Fruit fly (Drosophila melanogaster) whole organism, embryonic: ENCODE measurements around the gene Trs23.

Source experiments
- Ada2b ChIP-seq: fragments of 200-800 bp; sonication (Bioruptor generic); IDR thresholded peaks from 2 replicates; pipeline ENCODE4 v1.3.6; 2022; ENCODE audit warnings: missing biosample characterization, missing genetic modification characterization
- Bdp1 ChIP-seq: fragments of 200-800 bp; sonication (Bioruptor generic); optimal IDR thresholded peaks from 3 replicates; lab custom pipeline; 2016; ENCODE audit warnings: missing biosample characterization, missing genetic modification characterization
- Bgb ChIP-seq: fragments of 200-800 bp; sonication (Bioruptor generic); IDR thresholded peaks from 2 replicates; pipeline ENCODE4 v1.3.6; 2022; ENCODE audit warnings: missing biosample characterization, missing genetic modification characterization; ENCODE audit not compliant: partially characterized antibody
- C15 ChIP-seq: fragments of 200-800 bp; sonication (Bioruptor generic); IDR thresholded peaks from 3 replicates; pipeline ENCODE4 v1.3.6; 2022; ENCODE audit warnings: missing biosample characterization, missing genetic modification characterization
- CG10267 ChIP-seq: fragments of 200-800 bp; sonication (Bioruptor generic); optimal IDR thresholded peaks from 2 replicates; lab custom pipeline; 2018; ENCODE audit warnings: missing biosample characterization, mild to moderate bottlenecking, missing genetic modification characterization, moderate library complexity
- CG10274 ChIP-seq: fragments of 200-800 bp; sonication (Bioruptor generic); optimal IDR thresholded peaks from 3 replicates; lab custom pipeline; 2017; ENCODE audit warnings: missing biosample characterization, mild to moderate bottlenecking, missing genetic modification characterization
- CG10979 ChIP-seq: fragments of 200-800 bp; sonication (Bioruptor generic); optimal IDR thresholded peaks from 2 replicates; lab custom pipeline; 2018; ENCODE audit warnings: missing biosample characterization, mild to moderate bottlenecking, missing genetic modification characterization, moderate library complexity
- CG11560 ChIP-seq: fragments of 200-800 bp; sonication (Bioruptor generic); IDR thresholded peaks from 3 replicates; pipeline ENCODE4 v1.3.6; 2022; ENCODE audit warnings: missing biosample characterization, missing genetic modification characterization
- CG12155 ChIP-seq: fragments of 200-800 bp; sonication (Bioruptor generic); optimal IDR thresholded peaks from 3 replicates; lab custom pipeline; 2016; ENCODE audit warnings: missing biosample characterization, missing genetic modification characterization
- CG13296 ChIP-seq: fragments of 200-800 bp; sonication (Bioruptor generic); optimal IDR thresholded peaks from 3 replicates; lab custom pipeline; 2018; ENCODE audit warnings: missing biosample characterization, mild to moderate bottlenecking, missing genetic modification characterization
- CG15601 ChIP-seq: fragments of 200-800 bp; sonication (Bioruptor generic); optimal IDR thresholded peaks from 3 replicates; lab custom pipeline; 2019; ENCODE audit warnings: missing biosample characterization, mild to moderate bottlenecking, missing genetic modification characterization, moderate library complexity
- CG16779 ChIP-seq: fragments of 200-800 bp; sonication (Bioruptor generic); IDR thresholded peaks from 2 replicates; pipeline ENCODE4 v1.3.6; 2022; ENCODE audit warnings: missing biosample characterization, missing genetic modification characterization
- CG2678 ChIP-seq: fragments of 200-800 bp; sonication (Bioruptor generic); optimal IDR thresholded peaks from 3 replicates; lab custom pipeline; 2019; ENCODE audit warnings: missing biosample characterization, mild to moderate bottlenecking, missing genetic modification characterization, moderate library complexity
- CG34376 ChIP-seq: fragments of 200-800 bp; sonication (Bioruptor generic); optimal IDR thresholded peaks from 2 replicates; lab custom pipeline; 2018; ENCODE audit warnings: missing biosample characterization, mild to moderate bottlenecking, missing genetic modification characterization
- CG4328 ChIP-seq: fragments of 200-800 bp; sonication (Bioruptor generic); optimal IDR thresholded peaks from 3 replicates; lab custom pipeline; 2017; ENCODE audit warnings: missing biosample characterization, missing genetic modification reagents, missing genetic modification characterization
- CG4360 ChIP-seq: fragments of 200-800 bp; sonication (Bioruptor generic); IDR thresholded peaks from 2 replicates; pipeline ENCODE4 v1.3.6; 2022; ENCODE audit warnings: missing biosample characterization, missing genetic modification characterization
- CG5180 ChIP-seq: fragments of 200-800 bp; sonication (Bioruptor generic); optimal IDR thresholded peaks from 3 replicates; lab custom pipeline; 2017; ENCODE audit warnings: missing biosample characterization, missing genetic modification characterization, mild to moderate bottlenecking, moderate library complexity, missing genetic modification reagents
- CG6175 ChIP-seq: fragments of 200-800 bp; sonication (Bioruptor generic); IDR thresholded peaks from 3 replicates; pipeline ENCODE4 v1.3.6; 2022; ENCODE audit warnings: missing biosample characterization, missing genetic modification characterization
- CG6854 ChIP-seq: fragments of 200-800 bp; sonication (Bioruptor generic); optimal IDR thresholded peaks from 3 replicates; lab custom pipeline; 2017; ENCODE audit warnings: missing biosample characterization, mild to moderate bottlenecking, missing genetic modification characterization
- CG7357 ChIP-seq: fragments of 200-800 bp; sonication (Bioruptor generic); IDR thresholded peaks from 3 replicates; pipeline ENCODE4 v1.3.6; 2022; ENCODE audit warnings: missing biosample characterization, missing genetic modification characterization
- CG8281 ChIP-seq: fragments of 200-800 bp; sonication (Bioruptor generic); optimal IDR thresholded peaks from 2 replicates; lab custom pipeline; 2018; ENCODE audit warnings: missing biosample characterization, mild to moderate bottlenecking, missing genetic modification characterization, moderate library complexity
- CG8924 ChIP-seq: fragments of 200-800 bp; optimal IDR thresholded peaks from 3 replicates; lab custom pipeline; 2019; ENCODE audit warnings: missing biosample characterization, mild to moderate bottlenecking, missing genetic modification characterization, moderate library complexity
- CG9797 ChIP-seq: fragments of 200-800 bp; sonication (Bioruptor generic); optimal IDR thresholded peaks from 3 replicates; lab custom pipeline; 2018; ENCODE audit warnings: missing biosample characterization, mild to moderate bottlenecking, missing genetic modification characterization
- CG9932 ChIP-seq: fragments of 200-800 bp; sonication (Bioruptor generic); IDR thresholded peaks from 2 replicates; pipeline ENCODE4 v1.3.6; 2022; ENCODE audit warnings: missing biosample characterization, missing genetic modification characterization
- CoRest ChIP-seq: fragments of 200-800 bp; sonication (Bioruptor generic); optimal IDR thresholded peaks from 3 replicates; lab custom pipeline; 2018; ENCODE audit warnings: missing biosample characterization, mild to moderate bottlenecking, missing genetic modification characterization, moderate library complexity
- Dfd ChIP-seq, 2 experiments: fragments of >200 bp; optimal IDR thresholded peaks; 2 replicates each; lab custom pipeline; 2017; ENCODE audit warnings: missing biosample characterization in 2 of 2, missing genetic modification characterization in 2 of 2
- Dll ChIP-seq: fragments of 200-800 bp; sonication (Bioruptor generic); IDR thresholded peaks from 4 replicates; pipeline ENCODE4 v1.3.6; 2022; ENCODE audit warnings: missing biosample characterization, missing genetic modification characterization; ENCODE audit not compliant: partially characterized antibody
- Ets65A ChIP-seq: fragments of 200-800 bp; sonication (Bioruptor generic); peaks from one replicate; lab custom pipeline; 2016; ENCODE audit warnings: missing biosample characterization, missing genetic modification characterization
- GATAe ChIP-seq: fragments of 200-800 bp; sonication (Bioruptor generic); conservative IDR thresholded peaks from 2 replicates; pipeline ENCODE4 v1.3.6; 2022; ENCODE audit warnings: missing biosample characterization, missing genetic modification characterization
- Gsc ChIP-seq: fragments of 200-800 bp; sonication (Bioruptor generic); IDR thresholded peaks from 2 replicates; pipeline ENCODE4 v1.3.6; 2022; ENCODE audit warnings: missing biosample characterization, missing genetic modification characterization
- Gug ChIP-seq: fragments of 200-800 bp; sonication (Bioruptor generic); IDR thresholded peaks from 4 replicates; pipeline ENCODE4 v1.3.6; 2022; ENCODE audit warnings: missing biosample characterization, missing genetic modification characterization
- H15 ChIP-seq: fragments of 200-800 bp; sonication (Bioruptor generic); IDR thresholded peaks from 3 replicates; pipeline ENCODE4 v1.3.6; 2022; ENCODE audit warnings: missing biosample characterization, missing genetic modification characterization
- Lhr ChIP-seq: fragments of 200-800 bp; sonication (Bioruptor generic); optimal IDR thresholded peaks from 3 replicates; lab custom pipeline; 2017; ENCODE audit warnings: mild to moderate bottlenecking, missing biosample characterization, missing genetic modification reagents, missing genetic modification characterization
- aop ChIP-seq: fragments of 200-800 bp; sonication (Bioruptor generic); IDR thresholded peaks from 2 replicates; pipeline ENCODE4 v1.3.6; 2022; ENCODE audit warnings: missing biosample characterization, missing genetic modification characterization
- bab2 ChIP-seq: fragments of 200-800 bp; sonication (Bioruptor generic); optimal IDR thresholded peaks from 2 replicates; lab custom pipeline; 2016; ENCODE audit warnings: missing biosample characterization, missing genetic modification characterization
- crc ChIP-seq: fragments of 200-800 bp; sonication (Bioruptor generic); optimal IDR thresholded peaks from 2 replicates; lab custom pipeline; 2016; ENCODE audit warnings: missing biosample characterization, missing genetic modification characterization
- dan ChIP-seq: fragments of 200-800 bp; sonication (Bioruptor generic); IDR thresholded peaks from 2 replicates; pipeline ENCODE4 v1.3.6; 2022; ENCODE audit warnings: missing biosample characterization, missing genetic modification characterization
- dm ChIP-seq: fragments of 200-800 bp; sonication (Bioruptor generic); optimal IDR thresholded peaks from 3 replicates; lab custom pipeline; 2016; ENCODE audit warnings: missing biosample characterization, missing genetic modification characterization
- exex ChIP-seq: fragments of 200-800 bp; sonication (Bioruptor generic); optimal IDR thresholded peaks from 4 replicates; lab custom pipeline; 2018; ENCODE audit warnings: missing biosample characterization, mild to moderate bottlenecking, missing genetic modification characterization, moderate library complexity
- fd64A ChIP-seq: fragments of 200-800 bp; sonication (Bioruptor generic); optimal IDR thresholded peaks from 3 replicates; lab custom pipeline; 2018; ENCODE audit warnings: missing biosample characterization, mild to moderate bottlenecking, missing genetic modification characterization
- ind ChIP-seq: fragments of 200-800 bp; sonication (Bioruptor generic); optimal IDR thresholded peaks from 3 replicates; lab custom pipeline; 2016; ENCODE audit warnings: missing biosample characterization, missing genetic modification characterization
- lab ChIP-seq: fragments of 200-800 bp; sonication (Bioruptor generic); optimal IDR thresholded peaks from 3 replicates; lab custom pipeline; 2017; ENCODE audit warnings: missing biosample characterization, missing genetic modification characterization, mild to moderate bottlenecking, moderate library complexity, missing genetic modification reagents
- mam ChIP-seq: fragments of 200-800 bp; sonication (Bioruptor generic); optimal IDR thresholded peaks from 3 replicates; lab custom pipeline; 2016; ENCODE audit warnings: missing biosample characterization, missing genetic modification characterization
- mirr ChIP-seq: fragments of 200-800 bp; sonication (Bioruptor generic); optimal IDR thresholded peaks from 3 replicates; lab custom pipeline; 2018; ENCODE audit warnings: missing biosample characterization, mild to moderate bottlenecking, missing genetic modification characterization
- sd ChIP-seq: fragments of 200-800 bp; sonication (Bioruptor generic); optimal IDR thresholded peaks from 3 replicates; lab custom pipeline; 2018; ENCODE audit warnings: missing biosample characterization, mild to moderate bottlenecking, missing genetic modification characterization, moderate library complexity
- sens ChIP-seq: fragments of 200-800 bp; sonication (Bioruptor generic); peaks from one replicate; lab custom pipeline; 2016; ENCODE audit warnings: missing biosample characterization, missing genetic modification characterization
- sens-2 ChIP-seq: fragments of 200-800 bp; sonication (Bioruptor generic); IDR thresholded peaks from 2 replicates; pipeline ENCODE4 v1.3.6; 2022; ENCODE audit warnings: missing biosample characterization, missing genetic modification characterization
- seq ChIP-seq: fragments of 200-800 bp; sonication (Bioruptor generic); IDR thresholded peaks from 2 replicates; pipeline ENCODE4 v1.3.6; 2022; ENCODE audit warnings: missing biosample characterization, missing genetic modification characterization
- sima ChIP-seq: fragments of 200-800 bp; sonication (Bioruptor generic); optimal IDR thresholded peaks from 2 replicates; lab custom pipeline; 2016; ENCODE audit warnings: missing biosample characterization, missing genetic modification characterization
- sna ChIP-seq: fragments of 200-800 bp; sonication (Bioruptor generic); IDR thresholded peaks from 2 replicates; pipeline ENCODE4 v1.3.6; 2022; ENCODE audit warnings: missing biosample characterization, missing genetic modification characterization; ENCODE audit not compliant: partially characterized antibody
- unc-4 ChIP-seq: fragments of 200-800 bp; sonication (Bioruptor generic); IDR thresholded peaks from 2 replicates; pipeline ENCODE4 v1.3.6; 2022; ENCODE audit warnings: missing biosample characterization, missing genetic modification characterization; ENCODE audit not compliant: partially characterized antibody
- unpg ChIP-seq: fragments of 200-800 bp; sonication (Bioruptor generic); optimal IDR thresholded peaks from 3 replicates; lab custom pipeline; 2018; ENCODE audit warnings: missing biosample characterization, mild to moderate bottlenecking, missing genetic modification characterization, moderate library complexity
- usp ChIP-seq: fragments of >200 bp; optimal IDR thresholded peaks from 2 replicates; lab custom pipeline; 2017; ENCODE audit warnings: missing biosample characterization, missing genetic modification characterization

Gene Trs23

dm6 chr2L:8719757-8720156 lies 33.7 kb downstream of the Trs23 start (continued):
- TF ChIP-seq seq = peak; percentile 40
- peak; percentile 96 for TF ChIP-seq exex (tag; lab: Kevin White, UChicago)
- TF ChIP-seq crc (GFP tag; lab: Kevin White, UChicago) = no peak
- no peak for TF ChIP-seq usp (GFP tag; lab: Kevin White, UChicago)
- peak; percentile 4 for TF ChIP-seq CG13296 (GFP tag; lab: Kevin White, UChicago)
- no peak for TF ChIP-seq C15 (GFP tag; lab: Robert Waterston, UW)
- peak; percentile 93 for TF ChIP-seq sd (tag; lab: Kevin White, UChicago)
- no peak for TF ChIP-seq CoRest (tag; lab: Kevin White, UChicago)
- peak; percentile 68 for TF ChIP-seq sens (GFP tag; lab: Kevin White, UChicago)
- no peak for TF ChIP-seq CG11560 (tag; lab: Robert Waterston, UW)
- TF ChIP-seq unc-4 (GFP tag; lab: Robert Waterston, UW) = no peak
- TF ChIP-seq CG10274 (GFP tag; lab: Kevin White, UChicago) = peak; percentile 12
- TF ChIP-seq CG6854 (GFP tag; lab: Kevin White, UChicago) = peak; percentile 30
- no peak for TF ChIP-seq ind (GFP tag; lab: Kevin White, UChicago)
- no peak for TF ChIP-seq CG5180 (GFP tag; lab: Kevin White, UChicago)
- TF ChIP-seq dan (GFP tag; lab: Robert Waterston, UW) = no peak
- TF ChIP-seq GATAe (GFP tag; lab: Robert Waterston, UW) = peak; percentile 66
- TF ChIP-seq CG8924 (tag; lab: Kevin White, UChicago) = no peak
- no peak for TF ChIP-seq Dfd (GFP tag; optimal IDR thresholded peaks at IDR 0.05; lab: Kevin White, UChicago)
- no peak for TF ChIP-seq Dll
- TF ChIP-seq CG4328 (GFP tag; lab: Kevin White, UChicago) = no peak
- no peak for TF ChIP-seq dm (GFP tag; lab: Kevin White, UChicago)
- no peak for TF ChIP-seq fd64A (GFP tag; lab: Kevin White, UChicago)
- no peak for TF ChIP-seq bab2 (GFP tag; lab: Kevin White, UChicago)
- no peak for TF ChIP-seq CG15601 (tag; lab: Kevin White, UChicago)
- TF ChIP-seq CG9797 (GFP tag; lab: Kevin White, UChicago) = no peak
- TF ChIP-seq H15 = no peak
- TF ChIP-seq CG9932 = 0 out of 2 replicates have a peak, but pooled peaks have one; percentile 11
- no peak for TF ChIP-seq CG7357
- TF ChIP-seq CG4360 (GFP tag; lab: Robert Waterston, UW) = no peak
- no peak for TF ChIP-seq Bdp1
- TF ChIP-seq Lhr (GFP tag; lab: Kevin White, UChicago) = no peak
- TF ChIP-seq mirr (GFP tag; lab: Kevin White, UChicago) = peak; percentile 68
- TF ChIP-seq CG10267 (tag; lab: Kevin White, UChicago) = no peak
- TF ChIP-seq Ada2b (GFP tag; lab: Robert Waterston, UW) = no peak
- peak; percentile 78 for TF ChIP-seq sens-2 (GFP tag; lab: Robert Waterston, UW)
- TF ChIP-seq aop (GFP tag; lab: Robert Waterston, UW) = no peak
- TF ChIP-seq CG2678 = peak; percentile 16

dm6 chr2L:8721028-8721427 lies 35.0 kb downstream of the Trs23 start:
- TF ChIP-seq CG12155 (GFP tag; lab: Kevin White, UChicago) (no peak), Ets65A (GFP tag; lab: Kevin White, UChicago) (peak; percentile 88), CG10979 (tag; lab: Kevin White, UChicago) (no peak), Gsc (GFP tag; lab: Robert Waterston, UW) (no peak), CG8281 (tag; lab: Kevin White, UChicago) (peak; percentile 96), lab (GFP tag; lab: Kevin White, UChicago) (peak; percentile 25), CG4328 (GFP tag; lab: Kevin White, UChicago) (no peak), sima (GFP tag; lab: Kevin White, UChicago) (no peak), CG6175 (GFP tag; lab: Robert Waterston, UW) (no peak), Bgb (GFP tag; lab: Robert Waterston, UW) (no peak), sna (GFP tag; lab: Robert Waterston, UW) (no peak), mam (GFP tag; lab: Kevin White, UChicago) (no peak), Gug (GFP tag; lab: Robert Waterston, UW) (no peak), CG34376 (GFP tag; lab: Kevin White, UChicago) (no peak), unpg (GFP tag; lab: Kevin White, UChicago) (no peak), CG16779 (0 out of 2 replicates have a peak, but pooled peaks have one; percentile 14)
